Worm (Caenorhabditis elegans) whole organism, late embryonic: ENCODE results near the gene mks-5.

ENCODE experiments used
- C08G9.2 ChIP-seq: sonication (generic microtip); optimal IDR thresholded peaks from 2 replicates; lab custom pipeline; 2016; ENCODE audit warnings: mild to moderate bottlenecking, missing genetic modification characterization, moderate library complexity, missing compliant biosample characterization
- C38D4.7 ChIP-seq: fragments of 200-800 bp; sonication (Bioruptor generic); optimal IDR thresholded peaks from 2 replicates; lab custom pipeline; 2018; ENCODE audit warnings: mild to moderate bottlenecking, missing genetic modification characterization, moderate library complexity, missing compliant biosample characterization
- F13H6.1 ChIP-seq: sonication (generic microtip); optimal IDR thresholded peaks from 2 replicates; lab custom pipeline; 2016; ENCODE audit warnings: missing genetic modification characterization, missing compliant biosample characterization
- K02D7.2 ChIP-seq: sonication (generic microtip); optimal IDR thresholded peaks from 2 replicates; lab custom pipeline; 2017; ENCODE audit warnings: mild to moderate bottlenecking, missing genetic modification characterization, missing compliant biosample characterization
- Y22D7AL.16 ChIP-seq: sonication (generic microtip); optimal IDR thresholded peaks from 2 replicates; lab custom pipeline; 2016; ENCODE audit warnings: missing genetic modification characterization, missing compliant biosample characterization
- ceh-14 ChIP-seq: sonication (generic microtip); optimal IDR thresholded peaks from 2 replicates; lab custom pipeline; 2016; ENCODE audit warnings: missing genotype, missing genetic modification characterization, missing compliant biosample characterization
- ceh-18 ChIP-seq: sonication (generic microtip); optimal IDR thresholded peaks from 2 replicates; lab custom pipeline; 2016; ENCODE audit warnings: missing genetic modification characterization, missing compliant biosample characterization
- ceh-19 ChIP-seq: fragments of 200-800 bp; sonication (Bioruptor generic); optimal IDR thresholded peaks from 2 replicates; lab custom pipeline; 2018; ENCODE audit warnings: mild to moderate bottlenecking, missing genetic modification characterization, missing compliant biosample characterization
- ceh-2 ChIP-seq: sonication (generic microtip); optimal IDR thresholded peaks from 2 replicates; lab custom pipeline; 2016; ENCODE audit warnings: missing genotype, missing genetic modification characterization, missing compliant biosample characterization
- ceh-22 ChIP-seq: sonication (generic microtip); optimal IDR thresholded peaks from 2 replicates; lab custom pipeline; 2017; ENCODE audit warnings: missing biosample characterization, missing genetic modification characterization
- ceh-24 ChIP-seq: sonication (generic microtip); optimal IDR thresholded peaks from 2 replicates; lab custom pipeline; 2016; ENCODE audit warnings: mild to moderate bottlenecking, missing genetic modification characterization, missing compliant biosample characterization
- ceh-45 ChIP-seq: fragments of 200-800 bp; sonication (Bioruptor generic); IDR thresholded peaks from 2 replicates; pipeline ENCODE4 v1.3.6; 2022; ENCODE audit warnings: missing genetic modification reagents, missing genetic modification characterization, missing compliant biosample characterization
- ceh-48 ChIP-seq: sonication (generic microtip); optimal IDR thresholded peaks from 2 replicates; lab custom pipeline; 2016; ENCODE audit warnings: missing genetic modification characterization, inconsistent platforms, missing compliant biosample characterization
- elt-2 ChIP-seq: sonication (generic microtip); optimal IDR thresholded peaks from 2 replicates; lab custom pipeline; 2016; ENCODE audit warnings: missing genetic modification reagents, missing genetic modification characterization, missing compliant biosample characterization
- fax-1 ChIP-seq: sonication (generic microtip); optimal IDR thresholded peaks from 2 replicates; lab custom pipeline; 2016; ENCODE audit warnings: missing genotype, missing genetic modification characterization, missing compliant biosample characterization
- fkh-10 ChIP-seq: fragments of 150-350 bp; optimal IDR thresholded peaks from 2 replicates; lab custom pipeline; 2014; ENCODE audit warnings: missing biosample characterization, missing genetic modification reagents, missing genetic modification characterization
- gmeb-2 ChIP-seq: sonication (generic microtip); optimal IDR thresholded peaks from 2 replicates; lab custom pipeline; 2016; ENCODE audit warnings: missing genetic modification characterization, inconsistent platforms, missing compliant biosample characterization
- hlh-13 ChIP-seq: fragments of 200-800 bp; sonication (Bioruptor generic); optimal IDR thresholded peaks from 2 replicates; lab custom pipeline; 2018; ENCODE audit warnings: mild to moderate bottlenecking, missing genetic modification characterization, missing compliant biosample characterization
- hlh-15 ChIP-seq: sonication (generic microtip); optimal IDR thresholded peaks from 2 replicates; lab custom pipeline; 2016; ENCODE audit warnings: missing genetic modification characterization, missing compliant biosample characterization
- hlh-30 ChIP-seq: sonication (generic microtip); optimal IDR thresholded peaks from 2 replicates; lab custom pipeline; 2017; ENCODE audit warnings: antibody characterized with exemption, missing genetic modification characterization, missing compliant biosample characterization; ENCODE audit not compliant: insufficient read depth
- madf-2 ChIP-seq: sonication (generic microtip); optimal IDR thresholded peaks from 2 replicates; lab custom pipeline; 2017; ENCODE audit warnings: missing genetic modification characterization, missing compliant biosample characterization
- mec-3 ChIP-seq: sonication (generic microtip); optimal IDR thresholded peaks from 2 replicates; lab custom pipeline; 2016; ENCODE audit warnings: borderline replicate concordance, missing genetic modification characterization, missing compliant biosample characterization
- nfya-1 ChIP-seq: sonication (generic microtip); optimal IDR thresholded peaks from 2 replicates; lab custom pipeline; 2017; ENCODE audit warnings: missing genetic modification characterization, mild to moderate bottlenecking, missing compliant biosample characterization, antibody characterized with exemption, moderate library complexity
- npax-4 ChIP-seq: sonication (generic microtip); optimal IDR thresholded peaks from 2 replicates; lab custom pipeline; 2016; ENCODE audit warnings: missing genetic modification characterization, missing compliant biosample characterization
- odd-2 ChIP-seq: sonication (generic microtip); optimal IDR thresholded peaks from 2 replicates; lab custom pipeline; 2017; ENCODE audit warnings: antibody characterized with exemption, mild to moderate bottlenecking, missing genetic modification characterization, missing compliant biosample characterization
- pag-3 ChIP-seq: sonication (generic microtip); optimal IDR thresholded peaks from 2 replicates; lab custom pipeline; 2016; ENCODE audit warnings: missing compliant biosample characterization, missing genetic modification characterization, borderline replicate concordance
- pat-9 ChIP-seq: fragments of 200-800 bp; sonication (Bioruptor generic); optimal IDR thresholded peaks from 2 replicates; lab custom pipeline; 2018; ENCODE audit warnings: mild to moderate bottlenecking, missing genetic modification characterization, moderate library complexity, missing compliant biosample characterization
- pax-1 ChIP-seq: fragments of 150-350 bp; optimal IDR thresholded peaks from 2 replicates; lab custom pipeline; 2014; ENCODE audit warnings: missing biosample characterization, missing genetic modification characterization
- pros-1 ChIP-seq: fragments of 150-350 bp; optimal IDR thresholded peaks from 2 replicates; lab custom pipeline; 2014; ENCODE audit warnings: missing biosample characterization, missing genetic modification reagents, missing genetic modification characterization
- ref-2 ChIP-seq: sonication (generic microtip); optimal IDR thresholded peaks from 2 replicates; lab custom pipeline; 2016; ENCODE audit warnings: missing genetic modification characterization, missing compliant biosample characterization
- rnt-1 ChIP-seq: sonication (generic microtip); optimal IDR thresholded peaks from 2 replicates; lab custom pipeline; 2016; ENCODE audit warnings: missing genetic modification characterization, missing compliant biosample characterization
- sdc-2 ChIP-seq: sonication (generic microtip); optimal IDR thresholded peaks from 2 replicates; lab custom pipeline; 2016; ENCODE audit warnings: missing genotype, missing genetic modification characterization, missing compliant biosample characterization
- sox-4 ChIP-seq: sonication (generic microtip); optimal IDR thresholded peaks from 2 replicates; lab custom pipeline; 2017; ENCODE audit warnings: mild to moderate bottlenecking, missing genetic modification characterization, inconsistent platforms, missing compliant biosample characterization
- tbx-2 ChIP-seq: sonication (generic microtip); optimal IDR thresholded peaks from 2 replicates; lab custom pipeline; 2016; ENCODE audit warnings: missing genetic modification characterization, missing compliant biosample characterization
- ttx-3 ChIP-seq: sonication (generic microtip); optimal IDR thresholded peaks from 2 replicates; lab custom pipeline; 2016; ENCODE audit warnings: missing genetic modification reagents, missing genetic modification characterization, missing compliant biosample characterization
- unc-3 ChIP-seq, 2 experiments: fragments of 200-800 bp in 1 of 2; sonication (Bioruptor generic) in 1 of 2; sonication (generic microtip) in 1 of 2; conservative IDR thresholded peaks in 1 of 2; optimal IDR thresholded peaks in 1 of 2; 2 replicates each; pipeline versions ENCODE4 v1.3.6 to Lab custom; 2016 to 2022; ENCODE audit warnings: missing compliant biosample characterization in 2 of 2, missing genetic modification characterization in 2 of 2, missing genetic modification reagents in 1 of 2
- unc-42 ChIP-seq: sonication (generic microtip); optimal IDR thresholded peaks from 2 replicates; lab custom pipeline; 2016; ENCODE audit warnings: missing genotype, missing genetic modification characterization, missing compliant biosample characterization
- unc-55 ChIP-seq: sonication (generic microtip); optimal IDR thresholded peaks from 2 replicates; lab custom pipeline; 2017; ENCODE audit warnings: missing biosample characterization, missing genetic modification reagents, missing genetic modification characterization

mks-5 gene

ce11 chrII:10714262-10714933 lies 5.6 kb upstream of the mks-5 start, which contains the start of the genes dph-2 and C09G5.7 (continued):
- TF ChIP-seq tbx-2 (tag; lab: Kevin White, UChicago) (peak; percentile 19), mec-3 (tag; lab: Kevin White, UChicago) (no peak), ceh-22 (tag; lab: Kevin White, UChicago) (no peak), sdc-2 (tag; lab: Kevin White, UChicago) (no peak), K02D7.2 (tag; lab: Kevin White, UChicago) (no peak), unc-42 (tag; lab: Kevin White, UChicago) (peak; percentile 32), pag-3 (tag; lab: Kevin White, UChicago) (no peak), fax-1 (tag; lab: Kevin White, UChicago) (no peak), Y22D7AL.16 (tag; lab: Kevin White, UChicago) (no peak), sox-4 (no peak), ceh-14 (no peak), hlh-30 (no peak), ttx-3 (tag; lab: Kevin White, UChicago) (no peak), gmeb-2 (tag; lab: Kevin White, UChicago) (no peak), npax-4 (tag; lab: Kevin White, UChicago) (no peak), hlh-13 (no peak), hlh-15 (tag; lab: Kevin White, UChicago) (no peak), nfya-1 (tag; lab: Kevin White, UChicago) (no peak), pat-9 (tag; lab: Kevin White, UChicago) (no peak), unc-55 (GFP tag; lab: Kevin White, UChicago) (no peak), odd-2 (no peak)

- TF ChIP-seq ceh-19 (GFP tag; lab: Kevin White, UChicago) (no peak), sox-4 (no peak), ceh-48 (no peak), C08G9.2 (tag; lab: Kevin White, UChicago) (no peak)
Measured at ce11 chrII:10717124-10717523, 2.9 kb upstream of the mks-5 start, which contains the start of gene C09G5.13. TSS of gene C09G5.13 (plus strand) at chrII:10717424.

DNA sequence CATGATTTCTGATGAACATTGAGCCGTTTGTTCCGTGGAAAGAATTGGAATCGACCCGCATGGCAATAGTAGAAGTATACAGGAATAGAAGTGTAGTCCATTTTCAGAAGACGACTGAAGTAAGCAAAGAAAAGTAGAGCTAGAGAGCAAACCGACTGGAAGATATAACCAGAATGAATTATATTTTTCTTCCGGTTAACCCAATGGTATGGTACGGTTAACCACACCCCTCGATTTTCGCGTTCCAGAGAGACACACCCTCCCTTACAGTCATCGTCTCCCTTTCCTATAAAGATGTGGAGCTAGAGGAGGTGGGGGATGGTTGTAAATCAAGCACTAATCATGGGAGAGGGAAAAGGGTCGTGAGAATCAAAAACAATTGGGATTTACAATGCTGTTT lies 3.0 kb downstream of the mks-5 start, which contains the start of gene C09G5.14:
TSS of gene C09G5.14 (minus strand) at position 101 of the 400 bp plus-strand sequence.
- TF ChIP-seq hlh-13 (no peak), elt-2 (no peak), ref-2 (tag; lab: Kevin White, UChicago) (no peak), fax-1 (tag; lab: Kevin White, UChicago) (no peak), unc-3 (GFP tag; conservative IDR thresholded peaks at IDR 0.05; lab: Robert Waterston, UW) (no peak), unc-3 (tag; optimal IDR thresholded peaks at IDR 0.05; lab: Kevin White, UChicago) (no peak), tbx-2 (tag; lab: Kevin White, UChicago) (no peak), fkh-10 (GFP tag; lab: Kevin White, UChicago) (no peak), ceh-45 (no peak)

- TF ChIP-seq F13H6.1 (tag; lab: Kevin White, UChicago) (no peak), C38D4.7 (GFP tag; lab: Kevin White, UChicago) (no peak), nfya-1 (tag; lab: Kevin White, UChicago) (no peak), pros-1 (tag; lab: Kevin White, UChicago) (no peak), unc-3 (GFP tag; conservative IDR thresholded peaks at IDR 0.05; lab: Robert Waterston, UW) (no peak), unc-3 (tag; optimal IDR thresholded peaks at IDR 0.05; lab: Kevin White, UChicago) (no peak), pag-3 (tag; lab: Kevin White, UChicago) (no peak), ceh-45 (no peak), fkh-10 (GFP tag; lab: Kevin White, UChicago) (no peak), madf-2 (no peak), ceh-48 (no peak), pax-1 (tag; lab: Kevin White, UChicago) (no peak), ceh-22 (tag; lab: Kevin White, UChicago) (no peak), gmeb-2 (tag; lab: Kevin White, UChicago) (no peak), ceh-24 (no peak), ceh-2 (tag; lab: Kevin White, UChicago) (no peak), rnt-1 (tag; lab: Kevin White, UChicago) (no peak), ceh-18 (tag; lab: Kevin White, UChicago) (no peak), Y22D7AL.16 (tag; lab: Kevin White, UChicago) (no peak), fax-1 (tag; lab: Kevin White, UChicago) (no peak)
Measured at ce11 chrII:10730702-10731101, 10.7 kb downstream of the mks-5 start.
